Fruit fly (Drosophila melanogaster) whole organism, prepupa: ENCODE data around the gene CG15544.
A peak's percentile ranks its signal among the peaks of the same experiment; 100 is the strongest.

ENCODE experiments used
- Blimp-1 ChIP-seq: fragments of 200-800 bp; sonication (Bioruptor generic); optimal IDR thresholded peaks from 3 replicates; lab custom pipeline; 2017; ENCODE audit warnings: missing biosample characterization, missing genetic modification characterization, mild to moderate bottlenecking, moderate library complexity, missing genetic modification reagents
- CG10631 ChIP-seq: fragments of 200-800 bp; sonication (Bioruptor generic); optimal IDR thresholded peaks from 2 replicates; lab custom pipeline; 2016; ENCODE audit warnings: missing biosample characterization, missing genetic modification characterization
- CG10669 ChIP-seq: fragments of 200-800 bp; sonication (Bioruptor generic); optimal IDR thresholded peaks from 3 replicates; lab custom pipeline; 2018; ENCODE audit warnings: missing biosample characterization, mild to moderate bottlenecking, missing genetic modification characterization, moderate library complexity
- CG11294 ChIP-seq: fragments of 200-800 bp; sonication (Bioruptor generic); IDR thresholded peaks from 2 replicates; pipeline ENCODE4 v1.3.6; 2022; ENCODE audit warnings: missing biosample characterization, missing genetic modification characterization
- CG11762 ChIP-seq: fragments of 200-800 bp; sonication (Bioruptor generic); optimal IDR thresholded peaks from 3 replicates; lab custom pipeline; 2016; ENCODE audit warnings: missing biosample characterization, missing genetic modification characterization; ENCODE audit not compliant: insufficient read depth
- CG15336 ChIP-seq: fragments of 200-800 bp; sonication (Bioruptor generic); IDR thresholded peaks from 2 replicates; pipeline ENCODE4 v1.3.6; 2022; ENCODE audit warnings: missing biosample characterization, missing genetic modification characterization
- CG16779 ChIP-seq: fragments of 200-800 bp; sonication (Bioruptor generic); optimal IDR thresholded peaks from 3 replicates; lab custom pipeline; 2017; ENCODE audit warnings: missing biosample characterization, mild to moderate bottlenecking, missing genetic modification characterization
- CG3032 ChIP-seq: fragments of 200-800 bp; optimal IDR thresholded peaks from 2 replicates; lab custom pipeline; 2019; ENCODE audit warnings: missing biosample characterization, mild to moderate bottlenecking, missing genetic modification characterization, moderate library complexity
- CG31627 ChIP-seq: fragments of 200-800 bp; sonication (Bioruptor generic); optimal IDR thresholded peaks from 3 replicates; lab custom pipeline; 2016; ENCODE audit warnings: missing biosample characterization, missing genetic modification characterization
- CG32006 ChIP-seq: fragments of 200-800 bp; sonication (Bioruptor generic); optimal IDR thresholded peaks from 3 replicates; lab custom pipeline; 2017; ENCODE audit warnings: missing biosample characterization, mild to moderate bottlenecking, missing genetic modification characterization
- CG34406 ChIP-seq: fragments of 200-800 bp; sonication (Bioruptor generic); optimal IDR thresholded peaks from 3 replicates; lab custom pipeline; 2016; ENCODE audit warnings: missing biosample characterization, missing genetic modification characterization
- CG3919 ChIP-seq: fragments of 200-800 bp; sonication (Bioruptor generic); optimal IDR thresholded peaks from 3 replicates; lab custom pipeline; 2016; ENCODE audit warnings: missing biosample characterization, missing genetic modification characterization
- CG4318 ChIP-seq: fragments of 200-800 bp; sonication (Bioruptor generic); optimal IDR thresholded peaks from 3 replicates; lab custom pipeline; 2017; ENCODE audit warnings: missing biosample characterization, mild to moderate bottlenecking, missing genetic modification characterization
- CG6163 ChIP-seq: fragments of 200-800 bp; sonication (Bioruptor generic); IDR thresholded peaks from 3 replicates; pipeline ENCODE4 v1.3.6; 2022; ENCODE audit warnings: missing biosample characterization, missing genetic modification characterization
- CG6276 ChIP-seq: fragments of 200-800 bp; sonication (Bioruptor generic); optimal IDR thresholded peaks from 2 replicates; lab custom pipeline; 2017; ENCODE audit warnings: missing biosample characterization, mild to moderate bottlenecking, missing genetic modification characterization
- CG6792 ChIP-seq: fragments of 200-800 bp; sonication (Bioruptor generic); optimal IDR thresholded peaks from 3 replicates; lab custom pipeline; 2016; ENCODE audit warnings: missing biosample characterization, missing genetic modification characterization
- CG6808 ChIP-seq: fragments of 200-800 bp; sonication (Bioruptor generic); optimal IDR thresholded peaks from 3 replicates; lab custom pipeline; 2017; ENCODE audit warnings: missing biosample characterization, missing genetic modification characterization, mild to moderate bottlenecking, moderate library complexity, missing genetic modification reagents
- CG6854 ChIP-seq: fragments of 200-800 bp; sonication (Bioruptor generic); optimal IDR thresholded peaks from 2 replicates; lab custom pipeline; 2017; ENCODE audit warnings: missing biosample characterization, mild to moderate bottlenecking, missing genetic modification characterization
- CG8119 ChIP-seq: fragments of 200-800 bp; sonication (Bioruptor generic); IDR thresholded peaks from 3 replicates; pipeline ENCODE4 v1.3.6; 2022; ENCODE audit warnings: missing biosample characterization, missing genetic modification characterization
- CG8319 ChIP-seq: fragments of 200-800 bp; sonication (Bioruptor generic); optimal IDR thresholded peaks from 3 replicates; lab custom pipeline; 2016; ENCODE audit warnings: missing biosample characterization, missing genetic modification characterization
- Eip78C ChIP-seq: fragments of 200-800 bp; sonication (Bioruptor generic); peaks from one replicate; lab custom pipeline; 2016; ENCODE audit warnings: missing biosample characterization, missing genetic modification characterization
- Ets21C ChIP-seq: fragments of 200-800 bp; sonication (Bioruptor generic); optimal IDR thresholded peaks from 3 replicates; lab custom pipeline; 2016; ENCODE audit warnings: missing biosample characterization, missing genetic modification characterization
- Ets96B ChIP-seq: fragments of 200-800 bp; optimal IDR thresholded peaks from 2 replicates; lab custom pipeline; 2019; ENCODE audit warnings: missing biosample characterization, mild to moderate bottlenecking, missing genetic modification characterization, moderate library complexity
- Gug ChIP-seq: fragments of 200-800 bp; sonication (Bioruptor generic); IDR thresholded peaks from 2 replicates; pipeline ENCODE4 v1.3.6; 2022; ENCODE audit warnings: missing biosample characterization, missing genetic modification characterization
- Hr39 ChIP-seq: fragments of 200-800 bp; sonication (Bioruptor generic); optimal IDR thresholded peaks from 2 replicates; lab custom pipeline; 2016; ENCODE audit warnings: missing biosample characterization, missing genetic modification characterization
- Hr4 ChIP-seq: fragments of 200-800 bp; sonication (Bioruptor generic); optimal IDR thresholded peaks from 3 replicates; lab custom pipeline; 2016; ENCODE audit warnings: missing biosample characterization, missing genetic modification characterization
- Met ChIP-seq: fragments of 200-800 bp; sonication (Bioruptor generic); optimal IDR thresholded peaks from 3 replicates; lab custom pipeline; 2016; ENCODE audit warnings: missing biosample characterization, missing genetic modification characterization
- Sox102F ChIP-seq: fragments of 200-800 bp; sonication (Bioruptor generic); optimal IDR thresholded peaks from 2 replicates; lab custom pipeline; 2016; ENCODE audit warnings: missing biosample characterization, mild to moderate bottlenecking, missing genetic modification characterization
- Sox14 ChIP-seq: fragments of 200-800 bp; sonication (Bioruptor generic); optimal IDR thresholded peaks from 3 replicates; lab custom pipeline; 2016; ENCODE audit warnings: missing biosample characterization, missing genetic modification characterization
- achi ChIP-seq: fragments of 200-800 bp; sonication (Bioruptor generic); optimal IDR thresholded peaks from 3 replicates; lab custom pipeline; 2016; ENCODE audit warnings: missing biosample characterization, missing genetic modification characterization
- acj6 ChIP-seq: fragments of 200-800 bp; sonication (Bioruptor generic); optimal IDR thresholded peaks from 3 replicates; lab custom pipeline; 2016; ENCODE audit warnings: missing biosample characterization, missing genetic modification characterization
- cyc ChIP-seq: fragments of 200-800 bp; sonication (Bioruptor generic); optimal IDR thresholded peaks from 3 replicates; lab custom pipeline; 2016; ENCODE audit warnings: missing biosample characterization, missing genetic modification characterization
- dsx ChIP-seq: fragments of 200-800 bp; optimal IDR thresholded peaks from 3 replicates; lab custom pipeline; 2019; ENCODE audit warnings: missing biosample characterization, mild to moderate bottlenecking, missing genetic modification characterization, moderate library complexity; ENCODE audit not compliant: poor library complexity, severe bottlenecking
- eg ChIP-seq: fragments of 200-800 bp; sonication (Bioruptor generic); IDR thresholded peaks from 3 replicates; pipeline ENCODE4 v1.3.6; 2022; ENCODE audit warnings: missing biosample characterization, missing genetic modification characterization
- esn ChIP-seq: fragments of 200-800 bp; sonication (Bioruptor generic); optimal IDR thresholded peaks from 2 replicates; lab custom pipeline; 2016; ENCODE audit warnings: missing biosample characterization, mild to moderate bottlenecking, missing genetic modification characterization, moderate library complexity
- fd59A ChIP-seq: fragments of 200-800 bp; sonication (Bioruptor generic); optimal IDR thresholded peaks from 2 replicates; lab custom pipeline; 2017; ENCODE audit warnings: missing biosample characterization, mild to moderate bottlenecking, missing genetic modification characterization, missing genetic modification reagents
- fkh ChIP-seq: fragments of 200-800 bp; sonication (Bioruptor generic); optimal IDR thresholded peaks from 3 replicates; lab custom pipeline; 2017; ENCODE audit warnings: missing biosample characterization, mild to moderate bottlenecking, missing genetic modification characterization, moderate library complexity
- pdm3 ChIP-seq: fragments of 200-800 bp; sonication (Bioruptor generic); optimal IDR thresholded peaks from 3 replicates; lab custom pipeline; 2016; ENCODE audit warnings: missing biosample characterization, missing genetic modification characterization
- ss ChIP-seq, 2 experiments: fragments of 200-800 bp; sonication (Bioruptor generic); optimal IDR thresholded peaks; 2 replicates in 1 of 2; 3 replicates in 1 of 2; lab custom pipeline; 2017 to 2018; ENCODE audit warnings: mild to moderate bottlenecking in 2 of 2, missing biosample characterization in 2 of 2, missing genetic modification characterization in 2 of 2, moderate library complexity in 1 of 2
- svp ChIP-seq: fragments of 200-800 bp; sonication (Bioruptor generic); peaks from one replicate; lab custom pipeline; 2016; ENCODE audit warnings: missing biosample characterization, missing genetic modification characterization
- topi ChIP-seq: fragments of 200-800 bp; sonication (Bioruptor generic); optimal IDR thresholded peaks from 3 replicates; lab custom pipeline; 2016; ENCODE audit warnings: missing biosample characterization, missing genetic modification characterization
- vri ChIP-seq: fragments of 200-800 bp; sonication (Bioruptor generic); optimal IDR thresholded peaks from 3 replicates; lab custom pipeline; 2016; ENCODE audit warnings: missing biosample characterization, mild to moderate bottlenecking, missing genetic modification characterization

Gene CG15544

DNA sequence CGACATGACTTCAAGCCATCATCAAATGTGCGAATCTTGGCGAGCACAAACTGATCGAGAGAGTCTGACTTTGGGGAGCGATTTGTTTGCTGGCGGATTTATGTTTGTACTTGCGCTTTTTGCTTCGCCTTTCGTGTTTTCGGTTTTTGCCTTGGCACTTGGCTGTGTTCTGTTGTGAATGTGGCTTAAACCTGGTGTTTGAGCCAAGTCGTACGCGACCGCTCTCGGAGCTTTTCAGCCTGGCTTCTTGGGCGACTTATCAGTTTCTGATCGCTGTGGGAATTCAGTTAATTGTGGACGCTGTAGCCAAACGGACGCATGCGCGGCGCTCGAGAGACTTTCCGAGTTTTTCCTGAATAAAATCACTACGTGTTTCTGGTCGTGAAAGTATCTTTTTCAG is at the start of gene CG15544:
Gene CG15544 (plus strand): TSS at position 276 of the 400 bp plus-strand sequence.
- TF ChIP-seq Met (no peak), acj6 (GFP tag; lab: Kevin White, UChicago) (no peak), CG6808 (GFP tag; lab: Kevin White, UChicago) (no peak), achi (GFP tag; lab: Kevin White, UChicago) (no peak), CG10631 (GFP tag; lab: Kevin White, UChicago) (no peak), Sox14 (GFP tag; lab: Kevin White, UChicago) (no peak), esn (GFP tag; lab: Kevin White, UChicago) (no peak), CG10669 (no peak), Gug (GFP tag; lab: Robert Waterston, UW) (no peak), CG6276 (GFP tag; lab: Kevin White, UChicago) (no peak), CG6792 (GFP tag; lab: Kevin White, UChicago) (no peak), Blimp-1 (peak; percentile 31), fd59A (GFP tag; lab: Kevin White, UChicago) (no peak), Hr39 (GFP tag; lab: Kevin White, UChicago) (no peak), CG15336 (GFP tag; lab: Robert Waterston, UW) (peak; percentile 21; the same call in 1 of the 2 replicates), CG8119 (GFP tag; lab: Robert Waterston, UW) (no peak), CG32006 (GFP tag; lab: Kevin White, UChicago) (no peak), topi (GFP tag; lab: Kevin White, UChicago) (no peak), cyc (GFP tag; lab: Kevin White, UChicago) (no peak), fkh (GFP tag; lab: Kevin White, UChicago) (no peak), CG11294 (GFP tag; lab: Robert Waterston, UW) (no peak), CG4318 (GFP tag; lab: Kevin White, UChicago) (no peak), CG34406 (GFP tag; lab: Kevin White, UChicago) (no peak), svp (GFP tag; lab: Kevin White, UChicago) (no peak), vri (no peak), CG6854 (GFP tag; lab: Kevin White, UChicago) (peak; percentile 49), CG3919 (peak; percentile 5), pdm3 (GFP tag; lab: Kevin White, UChicago) (no peak), ss (GFP tag; optimal IDR thresholded peaks at IDR 0.05; lab: Kevin White, UChicago) (no peak), eg (GFP tag; lab: Robert Waterston, UW) (no peak), CG31627 (no peak), Hr4 (no peak), Ets21C (GFP tag; lab: Kevin White, UChicago) (no peak), CG11762 (GFP tag; lab: Kevin White, UChicago) (no peak), CG6163 (GFP tag; lab: Robert Waterston, UW) (peak; percentile 39; the same call in 2 of the 3 replicates), CG16779 (tag; lab: Kevin White, UChicago) (no peak), Sox102F (GFP tag; lab: Kevin White, UChicago) (no peak), Ets96B (tag; lab: Kevin White, UChicago) (no peak), Eip78C (peak; percentile 64), dsx (GFP tag; lab: Kevin White, UChicago) (no peak)

DNA sequence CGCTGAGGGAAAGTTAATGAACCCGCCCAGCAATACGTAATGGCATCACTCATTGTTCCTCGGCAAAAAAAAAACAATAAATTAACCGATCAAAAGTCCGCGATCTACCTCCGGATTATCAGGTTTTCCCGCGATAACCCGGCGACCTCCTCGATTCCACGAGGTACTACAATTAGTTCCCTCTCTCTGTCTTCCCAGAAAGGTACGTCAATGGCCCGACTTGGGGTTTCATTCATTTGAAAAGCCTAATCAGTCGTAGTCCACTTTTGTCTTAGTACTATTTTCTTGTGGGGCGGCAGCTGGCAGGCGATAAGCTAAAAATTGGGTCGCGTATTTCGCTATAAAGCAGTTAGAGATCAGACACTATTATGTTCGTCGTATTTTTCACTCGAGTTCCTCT is 48.4 kb upstream of the CG15544 start:
- TF ChIP-seq Met: no peak
- no peak for TF ChIP-seq CG4318 (GFP tag; lab: Kevin White, UChicago)
- TF ChIP-seq svp (GFP tag; lab: Kevin White, UChicago): peak; percentile 97
- no peak for TF ChIP-seq CG8319
- no peak for TF ChIP-seq CG3032 (tag; lab: Kevin White, UChicago)
- TF ChIP-seq, all 60 proteins: peak for 1
